Fruit fly (Drosophila melanogaster) whole organism, embryonic: Measurements from ENCODE around the gene Tim8.

Experiments
- BtbVII ChIP-seq: fragments of 200-800 bp; sonication (Bioruptor generic); optimal IDR thresholded peaks from 3 replicates; lab custom pipeline; 2017; ENCODE audit warnings: missing biosample characterization, mild to moderate bottlenecking, missing genetic modification characterization
- CG10267 ChIP-seq: fragments of 200-800 bp; sonication (Bioruptor generic); optimal IDR thresholded peaks from 2 replicates; lab custom pipeline; 2018; ENCODE audit warnings: missing biosample characterization, mild to moderate bottlenecking, missing genetic modification characterization, moderate library complexity
- CG11560 ChIP-seq: fragments of 200-800 bp; sonication (Bioruptor generic); IDR thresholded peaks from 3 replicates; pipeline ENCODE4 v1.3.6; 2022; ENCODE audit warnings: missing biosample characterization, missing genetic modification characterization
- CG12659 ChIP-seq: fragments of 200-800 bp; sonication (Bioruptor generic); optimal IDR thresholded peaks from 3 replicates; lab custom pipeline; 2017; ENCODE audit warnings: mild to moderate bottlenecking, missing biosample characterization, missing genetic modification reagents, missing genetic modification characterization
- CG14710 ChIP-seq: fragments of 200-800 bp; sonication (Bioruptor generic); optimal IDR thresholded peaks from 3 replicates; lab custom pipeline; 2019; ENCODE audit warnings: missing biosample characterization, mild to moderate bottlenecking, missing genetic modification characterization, moderate library complexity
- CG15269 ChIP-seq: fragments of 200-800 bp; sonication (Bioruptor generic); optimal IDR thresholded peaks from 2 replicates; lab custom pipeline; 2018; ENCODE audit warnings: missing biosample characterization, mild to moderate bottlenecking, missing genetic modification characterization, moderate library complexity
- CG2116 ChIP-seq: fragments of 200-800 bp; sonication (Bioruptor generic); optimal IDR thresholded peaks from 3 replicates; lab custom pipeline; 2018; ENCODE audit warnings: missing biosample characterization, mild to moderate bottlenecking, missing genetic modification characterization
- CG30020 ChIP-seq: fragments of 200-800 bp; optimal IDR thresholded peaks from 2 replicates; lab custom pipeline; 2019; ENCODE audit warnings: missing biosample characterization, mild to moderate bottlenecking, missing genetic modification characterization, moderate library complexity
- CG30403 ChIP-seq: fragments of 200-800 bp; sonication (Bioruptor generic); optimal IDR thresholded peaks from 3 replicates; lab custom pipeline; 2016; ENCODE audit warnings: missing biosample characterization, missing genetic modification characterization
- CG3281 ChIP-seq: fragments of 200-800 bp; sonication (Bioruptor generic); optimal IDR thresholded peaks from 3 replicates; lab custom pipeline; 2017; ENCODE audit warnings: missing biosample characterization, mild to moderate bottlenecking, missing genetic modification characterization
- CG42726 ChIP-seq: fragments of 200-800 bp; sonication (Bioruptor generic); IDR thresholded peaks from 2 replicates; pipeline ENCODE4 v1.3.6; 2022; ENCODE audit warnings: missing biosample characterization, missing genetic modification characterization; ENCODE audit not compliant: partially characterized antibody
- CG4360 ChIP-seq: fragments of 200-800 bp; sonication (Bioruptor generic); IDR thresholded peaks from 2 replicates; pipeline ENCODE4 v1.3.6; 2022; ENCODE audit warnings: missing biosample characterization, missing genetic modification characterization
- CG5953 ChIP-seq: fragments of 200-800 bp; sonication (Bioruptor generic); IDR thresholded peaks from 2 replicates; pipeline ENCODE4 v1.3.6; 2022; ENCODE audit warnings: missing biosample characterization, missing genetic modification characterization
- CG6813 ChIP-seq: fragments of 200-800 bp; sonication (Bioruptor generic); optimal IDR thresholded peaks from 2 replicates; lab custom pipeline; 2017; ENCODE audit warnings: missing biosample characterization, missing genetic modification characterization, mild to moderate bottlenecking, moderate library complexity, missing genetic modification reagents
- CG8765 ChIP-seq: fragments of 200-800 bp; sonication (Bioruptor generic); IDR thresholded peaks from 2 replicates; pipeline ENCODE4 v1.3.6; 2022; ENCODE audit warnings: missing biosample characterization, missing genetic modification characterization
- CG9215 ChIP-seq: fragments of 200-800 bp; sonication (Bioruptor generic); IDR thresholded peaks from 2 replicates; pipeline ENCODE4 v1.3.6; 2022; ENCODE audit warnings: missing biosample characterization, missing genetic modification characterization
- CoRest ChIP-seq: fragments of 200-800 bp; sonication (Bioruptor generic); optimal IDR thresholded peaks from 3 replicates; lab custom pipeline; 2018; ENCODE audit warnings: missing biosample characterization, mild to moderate bottlenecking, missing genetic modification characterization, moderate library complexity
- Dbx ChIP-seq: fragments of 200-800 bp; sonication (Bioruptor generic); IDR thresholded peaks from 3 replicates; pipeline ENCODE4 v1.3.6; 2022; ENCODE audit warnings: missing biosample characterization, missing genetic modification characterization
- Deaf1 ChIP-seq: fragments of 200-800 bp; optimal IDR thresholded peaks from 3 replicates; lab custom pipeline; 2019; ENCODE audit warnings: missing biosample characterization, mild to moderate bottlenecking, missing genetic modification characterization, moderate library complexity
- Dll ChIP-seq: fragments of 200-800 bp; sonication (Bioruptor generic); IDR thresholded peaks from 4 replicates; pipeline ENCODE4 v1.3.6; 2022; ENCODE audit warnings: missing biosample characterization, missing genetic modification characterization; ENCODE audit not compliant: partially characterized antibody
- HHEX ChIP-seq: fragments of 200-800 bp; sonication (Bioruptor generic); optimal IDR thresholded peaks from 3 replicates; lab custom pipeline; 2017; ENCODE audit warnings: missing biosample characterization, mild to moderate bottlenecking, missing genetic modification characterization, missing genetic modification reagents
- HLH54F ChIP-seq: fragments of 200-800 bp; sonication (Bioruptor generic); optimal IDR thresholded peaks from 3 replicates; lab custom pipeline; 2016; ENCODE audit warnings: missing biosample characterization, missing genetic modification characterization
- Hmr ChIP-seq: fragments of 200-800 bp; sonication (Bioruptor generic); optimal IDR thresholded peaks from 3 replicates; lab custom pipeline; 2017; ENCODE audit warnings: mild to moderate bottlenecking, missing biosample characterization, missing genetic modification reagents, missing genetic modification characterization
- Jarid2 ChIP-seq: fragments of 200-800 bp; sonication (Bioruptor generic); optimal IDR thresholded peaks from 3 replicates; lab custom pipeline; 2017; ENCODE audit warnings: mild to moderate bottlenecking, missing biosample characterization, missing genetic modification reagents, missing genetic modification characterization
- Lhr ChIP-seq: fragments of 200-800 bp; sonication (Bioruptor generic); optimal IDR thresholded peaks from 3 replicates; lab custom pipeline; 2017; ENCODE audit warnings: mild to moderate bottlenecking, missing biosample characterization, missing genetic modification reagents, missing genetic modification characterization
- MESR4 ChIP-seq: fragments of 200-800 bp; sonication (Bioruptor generic); optimal IDR thresholded peaks from 2 replicates; lab custom pipeline; 2018; ENCODE audit warnings: missing biosample characterization, mild to moderate bottlenecking, missing genetic modification characterization, moderate library complexity
- Meics ChIP-seq: fragments of 200-800 bp; sonication (Bioruptor generic); optimal IDR thresholded peaks from 2 replicates; lab custom pipeline; 2017; ENCODE audit warnings: missing biosample characterization, mild to moderate bottlenecking, missing genetic modification characterization
- Nf-YA ChIP-seq: fragments of 200-800 bp; sonication (Bioruptor generic); IDR thresholded peaks from 2 replicates; pipeline ENCODE4 v1.3.6; 2022; ENCODE audit warnings: missing biosample characterization, missing genetic modification characterization
- PHDP ChIP-seq: fragments of 200-800 bp; sonication (Bioruptor generic); optimal IDR thresholded peaks from 3 replicates; lab custom pipeline; 2018; ENCODE audit warnings: missing biosample characterization, mild to moderate bottlenecking, missing genetic modification characterization, moderate library complexity
- Taf1 ChIP-seq: fragments of 200-800 bp; sonication (Bioruptor generic); IDR thresholded peaks from 2 replicates; pipeline ENCODE4 v1.3.6; 2022; ENCODE audit warnings: missing biosample characterization, missing genetic modification characterization
- chinmo ChIP-seq: fragments of 200-800 bp; sonication (Bioruptor generic); IDR thresholded peaks from 4 replicates; pipeline ENCODE4 v1.3.6; 2022; ENCODE audit warnings: missing biosample characterization, missing genetic modification characterization; ENCODE audit not compliant: partially characterized antibody
- chn ChIP-seq: fragments of 200-800 bp; sonication (Bioruptor generic); optimal IDR thresholded peaks from 2 replicates; lab custom pipeline; 2016; ENCODE audit warnings: missing biosample characterization, missing genetic modification characterization
- en ChIP-seq: fragments of 200-800 bp; sonication (Bioruptor generic); optimal IDR thresholded peaks from 2 replicates; lab custom pipeline; 2016; ENCODE audit warnings: missing biosample characterization, missing genetic modification characterization
- exex ChIP-seq: fragments of 200-800 bp; sonication (Bioruptor generic); optimal IDR thresholded peaks from 4 replicates; lab custom pipeline; 2018; ENCODE audit warnings: missing biosample characterization, mild to moderate bottlenecking, missing genetic modification characterization, moderate library complexity
- hb ChIP-seq: fragments of 200-800 bp; sonication (Bioruptor generic); IDR thresholded peaks from 3 replicates; pipeline ENCODE4 v1.3.6; 2022; ENCODE audit warnings: missing biosample characterization, missing genetic modification characterization; ENCODE audit not compliant: partially characterized antibody
- hbn ChIP-seq: fragments of 200-800 bp; sonication (Bioruptor generic); IDR thresholded peaks from 2 replicates; pipeline ENCODE4 v1.3.6; 2022; ENCODE audit warnings: missing biosample characterization, missing genetic modification characterization; ENCODE audit not compliant: partially characterized antibody
- inv ChIP-seq: fragments of 200-800 bp; sonication (Bioruptor generic); IDR thresholded peaks from 2 replicates; pipeline ENCODE4 v1.3.6; 2022; ENCODE audit warnings: missing biosample characterization, missing genetic modification characterization; ENCODE audit not compliant: partially characterized antibody
- pita ChIP-seq: fragments of 200-800 bp; sonication (Bioruptor generic); optimal IDR thresholded peaks from 2 replicates; lab custom pipeline; 2017; ENCODE audit warnings: missing biosample characterization, mild to moderate bottlenecking, missing genetic modification characterization
- rib ChIP-seq: fragments of 200-800 bp; sonication (Bioruptor generic); IDR thresholded peaks from 2 replicates; pipeline ENCODE4 v1.3.6; 2022; ENCODE audit warnings: missing biosample characterization, missing genetic modification characterization
- sim ChIP-seq: fragments of 200-800 bp; sonication (Bioruptor generic); IDR thresholded peaks from 2 replicates; pipeline ENCODE4 v1.3.6; 2022; ENCODE audit warnings: missing biosample characterization, missing genetic modification characterization
- sima ChIP-seq: fragments of 200-800 bp; sonication (Bioruptor generic); optimal IDR thresholded peaks from 2 replicates; lab custom pipeline; 2016; ENCODE audit warnings: missing biosample characterization, missing genetic modification characterization
- stwl ChIP-seq: fragments of 200-800 bp; sonication (Bioruptor generic); optimal IDR thresholded peaks from 3 replicates; lab custom pipeline; 2018; ENCODE audit warnings: missing biosample characterization, mild to moderate bottlenecking, missing genetic modification characterization, moderate library complexity
- tgo ChIP-seq: fragments of 200-800 bp; sonication (Bioruptor generic); IDR thresholded peaks from 3 replicates; pipeline ENCODE4 v1.3.6; 2022; ENCODE audit warnings: missing biosample characterization, missing genetic modification characterization
- tll ChIP-seq, 2 experiments: fragments of 200-800 bp in 1 of 2; fragments of >200 bp in 1 of 2; sonication (Bioruptor generic) in 1 of 2; optimal IDR thresholded peaks; 2 replicates each; lab custom pipeline; 2017 to 2019; ENCODE audit warnings: missing biosample characterization in 2 of 2, missing genetic modification characterization in 2 of 2, mild to moderate bottlenecking in 1 of 2, moderate library complexity in 1 of 2
- trem ChIP-seq: fragments of 200-800 bp; optimal IDR thresholded peaks from 3 replicates; lab custom pipeline; 2019; ENCODE audit warnings: missing biosample characterization, mild to moderate bottlenecking, missing genetic modification characterization, moderate library complexity
- zen2 ChIP-seq: fragments of 200-800 bp; sonication (Bioruptor generic); IDR thresholded peaks from 3 replicates; pipeline ENCODE4 v1.3.6; 2022; ENCODE audit warnings: missing biosample characterization, missing genetic modification characterization; ENCODE audit not compliant: partially characterized antibody

The Tim8 gene

dm6 chrX:11389494-11390447 lies 21.5 kb downstream of the Tim8 start (continued):
- no peak for TF ChIP-seq PHDP (tag; lab: Kevin White, UChicago)
- TF ChIP-seq tll (GFP tag; optimal IDR thresholded peaks at IDR 0.05; lab: Kevin White, UChicago), result peak in 1 of 2 experiments; percentile 15
- peak; percentile 70 for TF ChIP-seq inv (GFP tag; lab: Robert Waterston, UW)
- peak; percentile 13 for TF ChIP-seq Hmr
- TF ChIP-seq pita (GFP tag; lab: Kevin White, UChicago), result peak; percentile 41
- TF ChIP-seq tgo, result no peak
- TF ChIP-seq hb (GFP tag; lab: Robert Waterston, UW), result peak; percentile 86; the same call in 2 of the 3 replicates
- TF ChIP-seq Dll (GFP tag; lab: Robert Waterston, UW), result peak; percentile 79
- peak; percentile 25 for TF ChIP-seq BtbVII (GFP tag; lab: Kevin White, UChicago)
- peak; percentile 28 for TF ChIP-seq CG30020
- peak; percentile 5 for TF ChIP-seq CG3281 (GFP tag; lab: Kevin White, UChicago)
- peak; percentile 47 for TF ChIP-seq trem (tag; lab: Kevin White, UChicago)
- no peak for TF ChIP-seq CG6813 (GFP tag; lab: Kevin White, UChicago)
- TF ChIP-seq CG5953 (GFP tag; lab: Robert Waterston, UW), result no peak
- peak; percentile 75 for TF ChIP-seq Meics (GFP tag; lab: Kevin White, UChicago)
- TF ChIP-seq HHEX (GFP tag; lab: Kevin White, UChicago), result peak; percentile 3
- TF ChIP-seq Dbx (GFP tag; lab: Robert Waterston, UW), result 0 out of 3 replicates have a peak, but pooled peaks have one; percentile 23
- peak; percentile 74 for TF ChIP-seq zen2
- peak; percentile 80 for TF ChIP-seq MESR4 (GFP tag; lab: Kevin White, UChicago)
- no peak for TF ChIP-seq sima (GFP tag; lab: Kevin White, UChicago)
- no peak for TF ChIP-seq chn (GFP tag; lab: Kevin White, UChicago)
- TF ChIP-seq Jarid2 (GFP tag; lab: Kevin White, UChicago), result peak; percentile 58
- TF ChIP-seq CG14710, result peak; percentile 22
- peak; percentile 6 for TF ChIP-seq CoRest
- peak; percentile 65; the same call in 3 of the 4 replicates for TF ChIP-seq chinmo (GFP tag; lab: Robert Waterston, UW)
- TF ChIP-seq CG12659 (GFP tag; lab: Kevin White, UChicago), result peak; percentile 63
- TF ChIP-seq stwl, result peak; percentile 70
- no peak for TF ChIP-seq sim (GFP tag; lab: Robert Waterston, UW)
- peak; percentile 29; the same call in 1 of the 2 replicates for TF ChIP-seq rib (GFP tag; lab: Robert Waterston, UW)
- TF ChIP-seq Deaf1 (tag; lab: Kevin White, UChicago), result peak; percentile 44
- no peak for TF ChIP-seq CG42726 (GFP tag; lab: Robert Waterston, UW)
- no peak for TF ChIP-seq Nf-YA (GFP tag; lab: Robert Waterston, UW)
- TF ChIP-seq CG15269 (tag; lab: Kevin White, UChicago), result no peak
- TF ChIP-seq Lhr (GFP tag; lab: Kevin White, UChicago), result peak; percentile 49

DNA sequence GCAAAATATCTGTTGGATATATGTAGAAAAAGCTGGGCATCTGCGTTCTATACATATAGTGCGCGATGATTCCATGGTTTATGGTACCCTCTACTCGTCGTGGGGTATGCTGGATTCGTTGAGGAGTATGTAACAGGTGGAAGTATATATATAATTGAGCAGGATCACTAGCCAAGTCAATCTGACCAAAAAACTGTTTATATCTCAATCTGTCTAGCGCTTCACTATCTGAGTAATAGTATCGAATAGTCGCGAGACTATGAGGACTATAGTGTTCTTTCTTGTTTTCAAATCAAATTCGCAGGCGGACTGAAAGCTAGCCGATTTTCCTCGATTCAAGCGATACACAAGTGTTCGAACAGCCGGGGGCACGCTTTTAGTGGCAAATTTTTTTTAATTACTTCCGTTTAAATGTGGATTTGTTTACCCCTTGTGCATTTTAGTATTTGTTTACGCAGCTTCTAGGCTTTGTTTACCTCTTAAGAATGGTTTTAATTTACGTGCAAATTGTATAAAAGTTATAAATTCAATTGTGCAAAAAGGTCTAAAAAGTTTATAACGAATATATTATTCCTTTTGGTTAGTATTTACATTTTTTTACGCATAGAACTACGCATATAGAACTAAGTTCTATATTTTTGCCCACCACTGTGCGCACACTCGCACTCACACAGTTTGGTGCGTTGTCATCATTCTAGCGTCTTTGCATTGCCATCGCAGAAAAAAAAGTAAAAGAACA lies 22.5 kb downstream of the Tim8 start:
- peak; percentile 51 for TF ChIP-seq en (GFP tag; lab: Kevin White, UChicago)
- TF ChIP-seq CG9215 (GFP tag; lab: Robert Waterston, UW), result peak; percentile 68
- TF ChIP-seq CG10267, result peak; percentile 57
- TF ChIP-seq CG2116 (GFP tag; lab: Kevin White, UChicago), result no peak
- no peak for TF ChIP-seq hbn (GFP tag; lab: Robert Waterston, UW)
- TF ChIP-seq CG8765 (GFP tag; lab: Robert Waterston, UW), result peak; percentile 67
- peak; percentile 78 for TF ChIP-seq CG30403
- no peak for TF ChIP-seq CG4360 (GFP tag; lab: Robert Waterston, UW)
- TF ChIP-seq Taf1, result peak; percentile 81
- peak; percentile 72 for TF ChIP-seq HLH54F (GFP tag; lab: Kevin White, UChicago)
- peak; percentile 78 for TF ChIP-seq CG11560 (tag; lab: Robert Waterston, UW)
- peak; percentile 19 for TF ChIP-seq exex (tag; lab: Kevin White, UChicago)
- peak; percentile 81 for TF ChIP-seq CG15269 (tag; lab: Kevin White, UChicago)
